Fruit fly (Drosophila melanogaster) whole organism, embryonic: ENCODE results near the gene Acsx1L.
A peak's percentile ranks its signal among the peaks of the same experiment; 100 is the strongest.

Source experiments
- Aef1 ChIP-seq: fragments of 200-800 bp; sonication (Bioruptor generic); IDR thresholded peaks from 3 replicates; pipeline ENCODE4 v1.3.6; 2022; ENCODE audit warnings: missing biosample characterization, missing genetic modification characterization
- Atf6 ChIP-seq: fragments of 200-800 bp; sonication (Bioruptor generic); IDR thresholded peaks from 2 replicates; pipeline ENCODE4 v1.3.6; 2022; ENCODE audit warnings: missing biosample characterization, missing genetic modification characterization
- Bdp1 ChIP-seq: fragments of 200-800 bp; sonication (Bioruptor generic); optimal IDR thresholded peaks from 3 replicates; lab custom pipeline; 2016; ENCODE audit warnings: missing biosample characterization, missing genetic modification characterization
- Bgb ChIP-seq: fragments of 200-800 bp; sonication (Bioruptor generic); IDR thresholded peaks from 2 replicates; pipeline ENCODE4 v1.3.6; 2022; ENCODE audit warnings: missing biosample characterization, missing genetic modification characterization; ENCODE audit not compliant: partially characterized antibody
- CG10543 ChIP-seq: fragments of 200-800 bp; sonication (Bioruptor generic); optimal IDR thresholded peaks from 3 replicates; lab custom pipeline; 2017; ENCODE audit warnings: missing biosample characterization, mild to moderate bottlenecking, missing genetic modification characterization, moderate library complexity
- CG11093 ChIP-seq: fragments of 200-800 bp; sonication (Bioruptor generic); IDR thresholded peaks from 3 replicates; pipeline ENCODE4 v1.3.6; 2022; ENCODE audit warnings: missing biosample characterization, missing genetic modification characterization
- CG3163 ChIP-seq: fragments of 200-800 bp; sonication (Bioruptor generic); optimal IDR thresholded peaks from 3 replicates; lab custom pipeline; 2016; ENCODE audit warnings: missing biosample characterization, missing genetic modification characterization
- CG34224 ChIP-seq: fragments of 200-800 bp; sonication (Bioruptor generic); IDR thresholded peaks from 3 replicates; pipeline ENCODE4 v1.3.6; 2022; ENCODE audit warnings: missing biosample characterization, missing genetic modification characterization; ENCODE audit not compliant: partially characterized antibody
- CG34376 ChIP-seq: fragments of 200-800 bp; sonication (Bioruptor generic); optimal IDR thresholded peaks from 2 replicates; lab custom pipeline; 2018; ENCODE audit warnings: missing biosample characterization, mild to moderate bottlenecking, missing genetic modification characterization
- CG3838 ChIP-seq: fragments of 200-800 bp; sonication (Bioruptor generic); optimal IDR thresholded peaks from 3 replicates; lab custom pipeline; 2016; ENCODE audit warnings: missing biosample characterization, missing genetic modification characterization
- CG6689 ChIP-seq: fragments of 200-800 bp; sonication (Bioruptor generic); IDR thresholded peaks from 2 replicates; pipeline ENCODE4 v1.3.6; 2022; ENCODE audit warnings: missing biosample characterization, missing genetic modification characterization
- D19A ChIP-seq: fragments of 200-800 bp; optimal IDR thresholded peaks from 3 replicates; lab custom pipeline; 2019; ENCODE audit warnings: missing biosample characterization, mild to moderate bottlenecking, missing genetic modification characterization, moderate library complexity
- Dbx ChIP-seq: fragments of 200-800 bp; sonication (Bioruptor generic); IDR thresholded peaks from 3 replicates; pipeline ENCODE4 v1.3.6; 2022; ENCODE audit warnings: missing biosample characterization, missing genetic modification characterization
- Deaf1 ChIP-seq: fragments of 200-800 bp; optimal IDR thresholded peaks from 3 replicates; lab custom pipeline; 2019; ENCODE audit warnings: missing biosample characterization, mild to moderate bottlenecking, missing genetic modification characterization, moderate library complexity
- Doc3 ChIP-seq: fragments of 200-800 bp; sonication (Bioruptor generic); IDR thresholded peaks from 3 replicates; pipeline ENCODE4 v1.3.6; 2022; ENCODE audit warnings: missing biosample characterization, missing genetic modification characterization; ENCODE audit not compliant: partially characterized antibody
- Ets65A ChIP-seq: fragments of 200-800 bp; sonication (Bioruptor generic); peaks from one replicate; lab custom pipeline; 2016; ENCODE audit warnings: missing biosample characterization, missing genetic modification characterization
- HLH4C ChIP-seq: fragments of 200-800 bp; sonication (Bioruptor generic); IDR thresholded peaks from 3 replicates; pipeline ENCODE4 v1.3.6; 2022; ENCODE audit warnings: missing biosample characterization, missing genetic modification characterization; ENCODE audit not compliant: partially characterized antibody
- NC2β ChIP-seq: fragments of 200-800 bp; sonication (Bioruptor generic); optimal IDR thresholded peaks from 2 replicates; lab custom pipeline; 2016; ENCODE audit warnings: missing biosample characterization, missing genetic modification characterization
- Pdp1 ChIP-seq, 2 experiments: fragments of 200-800 bp; sonication (Bioruptor generic); optimal IDR thresholded peaks; 3 replicates each; lab custom pipeline; 2016; ENCODE audit warnings: missing biosample characterization in 2 of 2, missing genetic modification characterization in 2 of 2, mild to moderate bottlenecking in 1 of 2, moderate library complexity in 1 of 2
- Scr ChIP-seq: fragments of 200-800 bp; sonication (Bioruptor generic); IDR thresholded peaks from 2 replicates; pipeline ENCODE4 v1.3.6; 2022; ENCODE audit warnings: missing biosample characterization, missing genetic modification characterization; ENCODE audit not compliant: partially characterized antibody
- Stat92E ChIP-seq, 3 experiments: fragments of >200 bp in 2 of 3; fragments of 200-800 bp in 1 of 3; sonication (Bioruptor generic) in 1 of 3; optimal IDR thresholded peaks; 2 replicates each; lab custom pipeline; 2017 to 2019; ENCODE audit warnings: missing biosample characterization in 3 of 3, missing genetic modification characterization in 3 of 3, mild to moderate bottlenecking in 1 of 3, moderate library complexity in 1 of 3
- Trl ChIP-seq, 3 experiments: fragments of >200 bp in 2 of 3; fragments of 200-800 bp in 1 of 3; sonication (Bioruptor generic) in 1 of 3; optimal IDR thresholded peaks; 2 replicates in 1 of 3; 3 replicates in 2 of 3; lab custom pipeline; 2016 to 2017; ENCODE audit warnings: missing biosample characterization in 1 of 3, missing genetic modification characterization in 1 of 3
- abd-A ChIP-seq: fragments of 200-800 bp; sonication (Bioruptor generic); optimal IDR thresholded peaks from 3 replicates; lab custom pipeline; 2019; ENCODE audit warnings: missing biosample characterization, mild to moderate bottlenecking, missing genetic modification characterization, moderate library complexity
- ara ChIP-seq: fragments of 200-800 bp; sonication (Bioruptor generic); IDR thresholded peaks from 2 replicates; pipeline ENCODE4 v1.3.6; 2022; ENCODE audit warnings: missing biosample characterization, missing genetic modification characterization
- bbx ChIP-seq: fragments of 200-800 bp; sonication (Bioruptor generic); IDR thresholded peaks from 2 replicates; pipeline ENCODE4 v1.3.6; 2022; ENCODE audit warnings: missing biosample characterization, missing genetic modification characterization; ENCODE audit not compliant: partially characterized antibody
- cwo ChIP-seq: fragments of 200-800 bp; sonication (Bioruptor generic); optimal IDR thresholded peaks from 3 replicates; lab custom pipeline; 2017; ENCODE audit warnings: missing biosample characterization, missing genetic modification characterization, mild to moderate bottlenecking, moderate library complexity, missing genetic modification reagents
- dati ChIP-seq: fragments of 200-800 bp; sonication (Bioruptor generic); IDR thresholded peaks from 2 replicates; pipeline ENCODE4 v1.3.6; 2022; ENCODE audit warnings: missing biosample characterization, missing genetic modification characterization
- dmrt99B ChIP-seq: fragments of 200-800 bp; sonication (Bioruptor generic); optimal IDR thresholded peaks from 2 replicates; lab custom pipeline; 2018; ENCODE audit warnings: missing biosample characterization, mild to moderate bottlenecking, missing genetic modification characterization, moderate library complexity
- eve ChIP-seq, 2 experiments: fragments of >200 bp; optimal IDR thresholded peaks; 2 replicates each; lab custom pipeline; 2017; ENCODE audit warnings: missing biosample characterization in 2 of 2, missing genetic modification characterization in 2 of 2
- exex ChIP-seq: fragments of 200-800 bp; sonication (Bioruptor generic); optimal IDR thresholded peaks from 4 replicates; lab custom pipeline; 2018; ENCODE audit warnings: missing biosample characterization, mild to moderate bottlenecking, missing genetic modification characterization, moderate library complexity
- hb ChIP-seq: fragments of 200-800 bp; sonication (Bioruptor generic); IDR thresholded peaks from 3 replicates; pipeline ENCODE4 v1.3.6; 2022; ENCODE audit warnings: missing biosample characterization, missing genetic modification characterization; ENCODE audit not compliant: partially characterized antibody
- kni ChIP-seq: fragments of 200-800 bp; sonication (Bioruptor generic); optimal IDR thresholded peaks from 3 replicates; lab custom pipeline; 2017; ENCODE audit warnings: mild to moderate bottlenecking, missing biosample characterization, missing genetic modification reagents, missing genetic modification characterization
- mirr ChIP-seq: fragments of 200-800 bp; sonication (Bioruptor generic); optimal IDR thresholded peaks from 3 replicates; lab custom pipeline; 2018; ENCODE audit warnings: missing biosample characterization, mild to moderate bottlenecking, missing genetic modification characterization
- mld ChIP-seq: fragments of 200-800 bp; sonication (Bioruptor generic); IDR thresholded peaks from 3 replicates; pipeline ENCODE4 v1.3.6; 2022; ENCODE audit warnings: missing biosample characterization, missing genetic modification characterization; ENCODE audit not compliant: partially characterized antibody
- nerfin-2 ChIP-seq: fragments of 200-800 bp; sonication (Bioruptor generic); IDR thresholded peaks from 2 replicates; pipeline ENCODE4 v1.3.6; 2022; ENCODE audit warnings: missing biosample characterization, missing genetic modification characterization; ENCODE audit not compliant: partially characterized antibody
- oc ChIP-seq: fragments of 200-800 bp; sonication (Bioruptor generic); optimal IDR thresholded peaks from 2 replicates; lab custom pipeline; 2018; ENCODE audit warnings: missing biosample characterization, mild to moderate bottlenecking, missing genetic modification characterization, moderate library complexity
- row ChIP-seq: fragments of 200-800 bp; sonication (Bioruptor generic); IDR thresholded peaks from 3 replicates; pipeline ENCODE4 v1.3.6; 2022; ENCODE audit warnings: missing biosample characterization, missing genetic modification characterization
- sna ChIP-seq: fragments of 200-800 bp; sonication (Bioruptor generic); IDR thresholded peaks from 2 replicates; pipeline ENCODE4 v1.3.6; 2022; ENCODE audit warnings: missing biosample characterization, missing genetic modification characterization; ENCODE audit not compliant: partially characterized antibody
- sqz ChIP-seq: fragments of 200-800 bp; sonication (Bioruptor generic); optimal IDR thresholded peaks from 3 replicates; lab custom pipeline; 2018; ENCODE audit warnings: missing biosample characterization, mild to moderate bottlenecking, missing genetic modification characterization
- stc ChIP-seq: fragments of 200-800 bp; sonication (Bioruptor generic); IDR thresholded peaks from 2 replicates; pipeline ENCODE4 v1.3.6; 2022; ENCODE audit warnings: missing biosample characterization, missing genetic modification characterization
- sug ChIP-seq: fragments of 200-800 bp; optimal IDR thresholded peaks from 2 replicates; lab custom pipeline; 2019; ENCODE audit warnings: missing biosample characterization, mild to moderate bottlenecking, missing genetic modification characterization, moderate library complexity
- tna ChIP-seq: fragments of 200-800 bp; sonication (Bioruptor generic); IDR thresholded peaks from 2 replicates; pipeline ENCODE4 v1.3.6; 2022; ENCODE audit warnings: missing biosample characterization, missing genetic modification characterization; ENCODE audit not compliant: partially characterized antibody
- vnd ChIP-seq: fragments of 200-800 bp; sonication (Bioruptor generic); IDR thresholded peaks from 3 replicates; pipeline ENCODE4 v1.3.6; 2022; ENCODE audit warnings: missing biosample characterization, missing genetic modification characterization; ENCODE audit not compliant: partially characterized antibody
- vvl ChIP-seq: fragments of 200-800 bp; sonication (Bioruptor generic); IDR thresholded peaks from 2 replicates; pipeline ENCODE4 v1.3.6; 2022; ENCODE audit warnings: missing biosample characterization, missing genetic modification characterization
- zen2 ChIP-seq: fragments of 200-800 bp; sonication (Bioruptor generic); IDR thresholded peaks from 3 replicates; pipeline ENCODE4 v1.3.6; 2022; ENCODE audit warnings: missing biosample characterization, missing genetic modification characterization; ENCODE audit not compliant: partially characterized antibody

Gene Acsx1L

dm6 chr3R:19792697-19793096 lies 19.7 kb upstream of the Acsx1L start:
- peak; percentile 27 for TF ChIP-seq cwo (GFP tag; lab: Kevin White, UChicago)
- TF ChIP-seq Pdp1 (GFP tag; optimal IDR thresholded peaks at IDR 0.05; lab: Kevin White, UChicago) = peak in 1 of 2 experiments; percentile 3
- peak; percentile 73 for TF ChIP-seq CG34376 (GFP tag; lab: Kevin White, UChicago)
- peak in 1 of 2 experiments; percentile 42 for TF ChIP-seq Trl (optimal IDR thresholded peaks at IDR 0.05; lab: Kevin White, UChicago)
- no peak for TF ChIP-seq Trl (GFP tag; optimal IDR thresholded peaks at IDR 0.05; lab: Kevin White, UChicago)
- TF ChIP-seq dmrt99B = no peak
- TF ChIP-seq CG10543 (GFP tag; lab: Kevin White, UChicago) = peak; percentile 32
- no peak for TF ChIP-seq ara
- peak; percentile 81 for TF ChIP-seq exex (tag; lab: Kevin White, UChicago)
- peak; percentile 55 for TF ChIP-seq mirr (GFP tag; lab: Kevin White, UChicago)
- TF ChIP-seq row (GFP tag; lab: Robert Waterston, UW) = no peak
- TF ChIP-seq Deaf1 = peak; percentile 8
- TF ChIP-seq sug (tag; lab: Kevin White, UChicago) = peak; percentile 69
- TF ChIP-seq CG3163 = peak; percentile 46

dm6 chr3R:19790805-19791572 lies 18.0 kb upstream of the Acsx1L start:
- TF ChIP-seq zen2 (GFP tag; lab: Robert Waterston, UW) = peak; percentile 73; the same call in 2 of the 3 replicates
- peak; percentile 92 for TF ChIP-seq bbx
- TF ChIP-seq Atf6 = 0 out of 2 replicates have a peak, but pooled peaks have one; percentile 39
- peak in 1 of 2 experiments; percentile 94 for TF ChIP-seq Pdp1 (GFP tag; optimal IDR thresholded peaks at IDR 0.05; lab: Kevin White, UChicago)
- TF ChIP-seq oc (tag; lab: Kevin White, UChicago) = peak; percentile 45
- TF ChIP-seq eve (GFP tag; optimal IDR thresholded peaks at IDR 0.05; lab: Kevin White, UChicago) = peak in 1 of 2 experiments; percentile 53
- TF ChIP-seq Aef1 (GFP tag; lab: Robert Waterston, UW) = no peak
- TF ChIP-seq Bgb = peak; percentile 89
- TF ChIP-seq nerfin-2 (GFP tag; lab: Robert Waterston, UW) = peak; percentile 94
- TF ChIP-seq mld (GFP tag; lab: Robert Waterston, UW) = peak; percentile 95
- TF ChIP-seq Doc3 = peak; percentile 38; the same call in 1 of the 3 replicates
- no peak for TF ChIP-seq ara
- TF ChIP-seq vvl = peak; percentile 53; the same call in 1 of the 2 replicates
- no peak for TF ChIP-seq NC2β
- TF ChIP-seq stc (GFP tag; lab: Robert Waterston, UW) = 0 out of 2 replicates have a peak, but pooled peaks have one; percentile 12
- TF ChIP-seq CG3838 (GFP tag; lab: Kevin White, UChicago) = no peak
- peak; percentile 86 for TF ChIP-seq HLH4C (GFP tag; lab: Robert Waterston, UW)
- peak; percentile 70 for TF ChIP-seq CG34224 (GFP tag; lab: Robert Waterston, UW)
- no peak for TF ChIP-seq CG11093 (GFP tag; lab: Robert Waterston, UW)
- TF ChIP-seq sqz (GFP tag; lab: Kevin White, UChicago) = peak; percentile 48
- no peak for TF ChIP-seq abd-A (tag; lab: Kevin White, UChicago)
- TF ChIP-seq Dbx (GFP tag; lab: Robert Waterston, UW) = 0 out of 3 replicates have a peak, but pooled peaks have one; percentile 8
- peak; percentile 93 for TF ChIP-seq tna
- TF ChIP-seq kni (GFP tag; lab: Kevin White, UChicago) = no peak
- peak; percentile 79 for TF ChIP-seq Scr
- peak; percentile 99 for TF ChIP-seq Bdp1 (GFP tag; lab: Kevin White, UChicago)
- peak; percentile 83 for TF ChIP-seq hb (GFP tag; lab: Robert Waterston, UW)
- TF ChIP-seq dati (GFP tag; lab: Robert Waterston, UW) = no peak
- peak; percentile 65 for TF ChIP-seq sna (GFP tag; lab: Robert Waterston, UW)
- TF ChIP-seq Ets65A (GFP tag; lab: Kevin White, UChicago) = peak; percentile 85
- TF ChIP-seq CG6689 (GFP tag; lab: Robert Waterston, UW) = no peak
- TF ChIP-seq D19A (tag; lab: Kevin White, UChicago) = no peak
- TF ChIP-seq vnd (GFP tag; lab: Robert Waterston, UW) = peak; percentile 78; the same call in 2 of the 3 replicates
- peak in 1 of 3 experiments; percentile 7 for TF ChIP-seq Stat92E (GFP tag; optimal IDR thresholded peaks at IDR 0.05; lab: Kevin White, UChicago)
